Comparison of ENCODE assay signal across 3 worm cellular contexts in the genomic region with DNA sequence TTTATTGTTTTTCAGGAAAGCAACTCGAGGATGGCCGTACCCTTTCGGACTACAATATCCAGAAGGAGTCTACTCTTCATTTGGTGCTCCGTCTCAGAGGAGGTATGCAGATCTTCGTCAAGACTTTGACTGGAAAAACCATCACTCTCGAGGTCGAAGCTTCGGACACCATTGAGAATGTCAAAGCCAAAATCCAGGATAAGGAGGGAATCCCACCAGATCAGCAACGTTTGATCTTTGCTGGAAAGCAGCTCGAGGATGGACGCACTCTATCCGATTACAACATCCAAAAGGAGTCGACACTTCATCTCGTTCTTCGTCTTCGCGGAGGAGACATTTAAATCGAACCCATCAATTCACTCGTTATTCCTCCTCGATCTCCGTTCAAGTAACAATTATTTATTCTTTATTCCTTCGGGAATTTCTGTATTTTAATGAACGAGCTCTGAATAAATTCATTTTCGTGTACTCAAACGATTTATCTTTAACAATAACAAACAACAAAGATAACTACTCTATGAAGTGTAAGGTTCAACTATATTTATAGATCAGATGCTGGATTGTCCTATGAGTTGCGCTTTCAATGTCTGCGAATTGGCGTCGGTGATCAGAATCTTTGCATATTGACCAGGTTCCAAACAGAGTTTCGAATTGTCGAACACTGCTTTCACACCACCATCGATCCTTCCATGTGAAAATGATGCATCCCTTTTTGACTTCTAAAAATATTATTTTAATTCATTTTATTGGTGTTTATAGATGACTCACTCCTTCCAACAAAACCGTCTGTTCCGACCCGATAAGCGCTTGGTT.
TF ChIP-seq lines count a peak whose summit lies in the region.

No protein-coding gene starts in this region.

TF ChIP-seq in whole organism, L1 larva, 84 proteins besides CTCF, POLR2A, EP300 and RAD21 (continued from another document):
- TF ChIP-seq grh-1 (GFP tag; IDR thresholded peaks at IDR 0.05; lab: Robert Waterston, UW) (peak; percentile 35; the same call in 1 of the 2 replicates), ztf-4 (tag; optimal IDR thresholded peaks at IDR 0.05; lab: Kevin White, UChicago) (peak; percentile 22), nhr-71 (tag; optimal IDR thresholded peaks at IDR 0.05; lab: Kevin White, UChicago) (peak; percentile 54), snu-23 (GFP tag; optimal IDR thresholded peaks at IDR 0.05; lab: Kevin White, UChicago) (peak; percentile 27), dpl-1 (GFP tag; optimal IDR thresholded peaks at IDR 0.05; lab: Kevin White, UChicago) (no peak), aha-1 (tag; optimal IDR thresholded peaks at IDR 0.05; lab: Kevin White, UChicago) (no peak), lin-14 (GFP tag; optimal IDR thresholded peaks at IDR 0.05; lab: Kevin White, UChicago) (peak; percentile 25), mef-2 (tag; optimal IDR thresholded peaks at IDR 0.05; lab: Kevin White, UChicago) (no peak), ama-1 (optimal IDR thresholded peaks at IDR 0.05; lab: Kevin White, UChicago) (peak; percentile 93), ceh-88 (GFP tag; IDR thresholded peaks at IDR 0.05; lab: Robert Waterston, UW) (no peak), efl-1 (optimal IDR thresholded peaks at IDR 0.05; lab: Kevin White, UChicago) (peak in 1 of 2 experiments; percentile 24), efl-1 (GFP tag; optimal IDR thresholded peaks at IDR 0.05 in 1 of 2; lab: Kevin White, UChicago) (peak in 1 of 2 experiments; percentile 92), jun-1 (tag; optimal IDR thresholded peaks at IDR 0.05; lab: Kevin White, UChicago) (no peak), nhr-20 (tag; optimal IDR thresholded peaks at IDR 0.05; lab: Kevin White, UChicago) (peak; percentile 40)

TF ChIP-seq in whole organism, L3 larva, 47 proteins besides CTCF, POLR2A, EP300 and RAD21 (continued from another document):
- peak; percentile 83 for TF ChIP-seq ztf-4 (tag; optimal IDR thresholded peaks at IDR 0.05; lab: Kevin White, UChicago)
- no peak for TF ChIP-seq zag-1 (tag; optimal IDR thresholded peaks at IDR 0.05; lab: Kevin White, UChicago)
- TF ChIP-seq ceh-82 (tag; optimal IDR thresholded peaks at IDR 0.05; lab: Kevin White, UChicago): peak; percentile 50
- peak; percentile 16 for TF ChIP-seq hmg-11 (tag; optimal IDR thresholded peaks at IDR 0.05; lab: Kevin White, UChicago)
- peak; percentile 70 for TF ChIP-seq tbx-2 (tag; optimal IDR thresholded peaks at IDR 0.05; lab: Kevin White, UChicago)
- no peak for TF ChIP-seq nhr-67 (tag; optimal IDR thresholded peaks at IDR 0.05; lab: Kevin White, UChicago)
- no peak for TF ChIP-seq nhr-76 (tag; optimal IDR thresholded peaks at IDR 0.05; lab: Kevin White, UChicago)
- no peak for TF ChIP-seq mdl-1 (tag; optimal IDR thresholded peaks at IDR 0.05; lab: Kevin White, UChicago)
- TF ChIP-seq lsy-12 (tag; optimal IDR thresholded peaks at IDR 0.05; lab: Kevin White, UChicago): peak; percentile 73
- peak; percentile 92 for TF ChIP-seq nhr-43 (tag; optimal IDR thresholded peaks at IDR 0.05; lab: Kevin White, UChicago; ENCODE audit: poor library complexity, severe bottlenecking)
- no peak for TF ChIP-seq pqm-1 (tag; optimal IDR thresholded peaks at IDR 0.05; lab: Kevin White, UChicago)
- no peak for TF ChIP-seq ceh-28 (tag; optimal IDR thresholded peaks at IDR 0.05; lab: Kevin White, UChicago)
- no peak for TF ChIP-seq nhr-11 (tag; optimal IDR thresholded peaks at IDR 0.05; lab: Kevin White, UChicago)
- no peak for TF ChIP-seq nhr-77 (tag; optimal IDR thresholded peaks at IDR 0.05; lab: Kevin White, UChicago)
- no peak for TF ChIP-seq lin-15B (tag; optimal IDR thresholded peaks at IDR 0.05; lab: Kevin White, UChicago)
- no peak for TF ChIP-seq ceh-16 (tag; optimal IDR thresholded peaks at IDR 0.05; lab: Kevin White, UChicago)
- TF ChIP-seq R02D3.7 (tag; optimal IDR thresholded peaks at IDR 0.05; lab: Kevin White, UChicago): peak; percentile 34
- peak; percentile 57 for TF ChIP-seq jun-1 (tag; optimal IDR thresholded peaks at IDR 0.05; lab: Kevin White, UChicago)

TF ChIP-seq in whole organism, young adult, 124 proteins besides CTCF, POLR2A, EP300 and RAD21 (continued from another document):
- TF ChIP-seq tlf-1 (GFP tag; optimal IDR thresholded peaks at IDR 0.05; lab: Kevin White, UChicago): peak; percentile 84
- TF ChIP-seq bed-2 (GFP tag; IDR thresholded peaks at IDR 0.05; lab: Robert Waterston, UW): 0 out of 2 replicates have a peak, but pooled peaks have one; percentile 9
- peak; percentile 27 for TF ChIP-seq zim-3 (tag; optimal IDR thresholded peaks at IDR 0.05; lab: Kevin White, UChicago)
- no peak for TF ChIP-seq F57C9.4 (tag; optimal IDR thresholded peaks at IDR 0.05; lab: Kevin White, UChicago)
- no peak for TF ChIP-seq ceh-91 (GFP tag; IDR thresholded peaks at IDR 0.05; lab: Robert Waterston, UW)
- TF ChIP-seq C17E4.6 (GFP tag; IDR thresholded peaks at IDR 0.05; lab: Robert Waterston, UW): 0 out of 2 replicates have a peak, but pooled peaks have one; percentile 31
- peak; percentile 62 for TF ChIP-seq F52B5.7 (tag; optimal IDR thresholded peaks at IDR 0.05; lab: Kevin White, UChicago)
- TF ChIP-seq aptf-2 (GFP tag; conservative IDR thresholded peaks at IDR 0.05; lab: Robert Waterston, UW): no peak
- peak; percentile 15 for TF ChIP-seq pbrm-1 (GFP tag; IDR thresholded peaks at IDR 0.05; lab: Robert Waterston, UW)
- TF ChIP-seq hsf-1 (GFP tag; IDR thresholded peaks at IDR 0.05; lab: Robert Waterston, UW): peak; percentile 77
- TF ChIP-seq nfya-2 (GFP tag; IDR thresholded peaks at IDR 0.05; lab: Robert Waterston, UW): 0 out of 2 replicates have a peak, but pooled peaks have one; percentile 2
- TF ChIP-seq F49E8.2 (tag; optimal IDR thresholded peaks at IDR 0.05; lab: Kevin White, UChicago; ENCODE audit: insufficient read depth): peak; percentile 73
- no peak for TF ChIP-seq tbx-9 (tag; optimal IDR thresholded peaks at IDR 0.05; lab: Kevin White, UChicago; ENCODE audit: borderline replicate concordance)
- no peak for TF ChIP-seq F55B11.4 (tag; optimal IDR thresholded peaks at IDR 0.05; lab: Kevin White, UChicago; ENCODE audit: borderline replicate concordance, insufficient read depth)
- TF ChIP-seq ztf-28 (GFP tag; IDR thresholded peaks at IDR 0.05; lab: Robert Waterston, UW): no peak
- TF ChIP-seq nhr-90 (tag; optimal IDR thresholded peaks at IDR 0.05; lab: Kevin White, UChicago): peak; percentile 65
- peak; percentile 49 for TF ChIP-seq mxl-1 (tag; optimal IDR thresholded peaks at IDR 0.05; lab: Kevin White, UChicago)
- no peak for TF ChIP-seq lir-1 (GFP tag; conservative IDR thresholded peaks at IDR 0.05; lab: Robert Waterston, UW)
- TF ChIP-seq snpc-1.1 (tag; optimal IDR thresholded peaks at IDR 0.05; lab: Kevin White, UChicago; ENCODE audit: insufficient read depth): peak; percentile 73
- no peak for TF ChIP-seq B0019.2 (GFP tag; conservative IDR thresholded peaks at IDR 0.05; lab: Robert Waterston, UW)
- no peak for TF ChIP-seq snpc-1.3 (tag; optimal IDR thresholded peaks at IDR 0.05; lab: Kevin White, UChicago; ENCODE audit: insufficient read depth)
- peak; percentile 66 for TF ChIP-seq egl-44 (GFP tag; IDR thresholded peaks at IDR 0.05; lab: Robert Waterston, UW)
- no peak for TF ChIP-seq nhr-179 (tag; optimal IDR thresholded peaks at IDR 0.05; lab: Kevin White, UChicago)
- peak; percentile 69 for TF ChIP-seq mel-28 (tag; optimal IDR thresholded peaks at IDR 0.05; lab: Kevin White, UChicago; ENCODE audit: borderline replicate concordance)
- TF ChIP-seq sea-2 (GFP tag; IDR thresholded peaks at IDR 0.05; lab: Robert Waterston, UW): no peak
- peak; percentile 30; the same call in 1 of the 2 replicates for TF ChIP-seq F33H1.4 (GFP tag; IDR thresholded peaks at IDR 0.05; lab: Robert Waterston, UW)
- TF ChIP-seq nfyb-1 (GFP tag; IDR thresholded peaks at IDR 0.05; lab: Robert Waterston, UW): peak; percentile 86
- TF ChIP-seq attf-5 (GFP tag; optimal IDR thresholded peaks at IDR 0.05; lab: Kevin White, UChicago): peak; percentile 39
- no peak for TF ChIP-seq rpc-1 (optimal IDR thresholded peaks at IDR 0.05; lab: Kevin White, UChicago)
- no peak for TF ChIP-seq rpc-1 (tag; optimal IDR thresholded peaks at IDR 0.05; lab: Kevin White, UChicago)
- TF ChIP-seq pha-4 (tag; optimal IDR thresholded peaks at IDR 0.05; lab: Kevin White, UChicago): peak; percentile 60
- TF ChIP-seq K11D2.4 (GFP tag; IDR thresholded peaks at IDR 0.05; lab: Robert Waterston, UW): peak; percentile 67; the same call in 1 of the 2 replicates
- peak; percentile 30 for TF ChIP-seq somi-1 (GFP tag; optimal IDR thresholded peaks at IDR 0.05; lab: Kevin White, UChicago)
- peak; percentile 72 for TF ChIP-seq snpc-3.4 (tag; optimal IDR thresholded peaks at IDR 0.05; lab: Kevin White, UChicago)
- TF ChIP-seq ztf-25 (GFP tag; IDR thresholded peaks at IDR 0.05; lab: Robert Waterston, UW): no peak
- peak; percentile 81 for TF ChIP-seq ekl-4 (GFP tag; IDR thresholded peaks at IDR 0.05; lab: Robert Waterston, UW)
- peak; percentile 68 for TF ChIP-seq lin-40 (tag; optimal IDR thresholded peaks at IDR 0.05; lab: Kevin White, UChicago)
- no peak for TF ChIP-seq hlh-26 (GFP tag; conservative IDR thresholded peaks at IDR 0.05; lab: Robert Waterston, UW)
- peak; percentile 47 for TF ChIP-seq F22D6.2 (tag; optimal IDR thresholded peaks at IDR 0.05; lab: Kevin White, UChicago)
- no peak for TF ChIP-seq zfh-2 (GFP tag; conservative IDR thresholded peaks at IDR 0.05; lab: Robert Waterston, UW)
- TF ChIP-seq hrde-1 (tag; optimal IDR thresholded peaks at IDR 0.05; lab: Kevin White, UChicago; ENCODE audit: borderline replicate concordance): peak; percentile 89
- peak; percentile 21 for TF ChIP-seq ztf-26 (tag; optimal IDR thresholded peaks at IDR 0.05; lab: Kevin White, UChicago)
- TF ChIP-seq F23B12.7 (tag; optimal IDR thresholded peaks at IDR 0.05; lab: Kevin White, UChicago; ENCODE audit: insufficient read depth): peak; percentile 26
- no peak for TF ChIP-seq nhr-27 (tag; optimal IDR thresholded peaks at IDR 0.05; lab: Kevin White, UChicago)
- TF ChIP-seq hmg-1.2 (GFP tag; IDR thresholded peaks at IDR 0.05; lab: Robert Waterston, UW): peak; percentile 60
- TF ChIP-seq ceh-79 (tag; optimal IDR thresholded peaks at IDR 0.05; lab: Kevin White, UChicago): no peak
- TF ChIP-seq C06A6.2 (GFP tag; conservative IDR thresholded peaks at IDR 0.05; lab: Robert Waterston, UW): peak; percentile 50; the same call in 1 of the 2 replicates
- peak; percentile 31 to 35 for TF ChIP-seq let-607 (tag; optimal IDR thresholded peaks at IDR 0.05; lab: Kevin White, UChicago)
- TF ChIP-seq madf-6 (GFP tag; IDR thresholded peaks at IDR 0.05; lab: Robert Waterston, UW): peak; percentile 71
- TF ChIP-seq dpl-1 (GFP tag; optimal IDR thresholded peaks at IDR 0.05; lab: Kevin White, UChicago): no peak
- TF ChIP-seq lin-54 (GFP tag; optimal IDR thresholded peaks at IDR 0.05; lab: Kevin White, UChicago): peak; percentile 62
- no peak; the same call in 1 of the 2 replicates for TF ChIP-seq cebp-1 (GFP tag; IDR thresholded peaks at IDR 0.05; lab: Robert Waterston, UW)
- TF ChIP-seq cebp-1 (tag; optimal IDR thresholded peaks at IDR 0.05; lab: Kevin White, UChicago): peak; percentile 86
- TF ChIP-seq nfya-1 (tag; optimal IDR thresholded peaks at IDR 0.05; lab: Kevin White, UChicago; ENCODE audit: borderline replicate concordance, insufficient read depth): no peak
- no peak for TF ChIP-seq unc-62 (GFP tag; optimal IDR thresholded peaks at IDR 0.05; lab: Kevin White, UChicago)
- TF ChIP-seq sptf-2 (GFP tag; optimal IDR thresholded peaks at IDR 0.05; lab: Kevin White, UChicago): no peak
- TF ChIP-seq T07F8.4 (tag; optimal IDR thresholded peaks at IDR 0.05; lab: Kevin White, UChicago): peak; percentile 51
- no peak; the same call in 1 of the 2 replicates for TF ChIP-seq nhr-120 (GFP tag; IDR thresholded peaks at IDR 0.05; lab: Robert Waterston, UW)
- TF ChIP-seq hmg-20 (GFP tag; IDR thresholded peaks at IDR 0.05; lab: Robert Waterston, UW): 0 out of 2 replicates have a peak, but pooled peaks have one; percentile 30
- no peak; the same call in 1 of the 2 replicates for TF ChIP-seq egrh-3 (GFP tag; IDR thresholded peaks at IDR 0.05; lab: Robert Waterston, UW)
- peak; percentile 22 for TF ChIP-seq K12H6.12 (tag; optimal IDR thresholded peaks at IDR 0.05; lab: Kevin White, UChicago)
- no peak for TF ChIP-seq ztf-22 (GFP tag; optimal IDR thresholded peaks at IDR 0.05; lab: Kevin White, UChicago)
- TF ChIP-seq madf-10 (tag; optimal IDR thresholded peaks at IDR 0.05; lab: Kevin White, UChicago): peak; percentile 82
- no peak for TF ChIP-seq egl-18 (GFP tag; IDR thresholded peaks at IDR 0.05; lab: Robert Waterston, UW)
- TF ChIP-seq B0336.3 (GFP tag; IDR thresholded peaks at IDR 0.05; lab: Robert Waterston, UW): peak; percentile 93
- TF ChIP-seq efl-1 (GFP tag; optimal IDR thresholded peaks at IDR 0.05; lab: Kevin White, UChicago): no peak
- TF ChIP-seq chd-7 (tag; optimal IDR thresholded peaks at IDR 0.05; lab: Kevin White, UChicago): no peak
- TF ChIP-seq lsl-1 (GFP tag; optimal IDR thresholded peaks at IDR 0.05; lab: Kevin White, UChicago): peak; percentile 27
- no peak for TF ChIP-seq F37B4.10 (GFP tag; IDR thresholded peaks at IDR 0.05; lab: Robert Waterston, UW)
- TF ChIP-seq Y56A3A.18 (GFP tag; IDR thresholded peaks at IDR 0.05; lab: Robert Waterston, UW): peak; percentile 81
- peak; percentile 33; the same call in 1 of the 2 replicates for TF ChIP-seq Y53F4B.3 (GFP tag; IDR thresholded peaks at IDR 0.05; lab: Robert Waterston, UW)
- TF ChIP-seq rec-8 (tag; optimal IDR thresholded peaks at IDR 0.05; lab: Kevin White, UChicago): peak in 1 of 2 experiments; percentile 15
- TF ChIP-seq lin-35 (GFP tag; optimal IDR thresholded peaks at IDR 0.05; lab: Kevin White, UChicago): peak in 1 of 3 experiments; percentile 78
- TF ChIP-seq F10E7.11 (tag; optimal IDR thresholded peaks at IDR 0.05; lab: Kevin White, UChicago): no peak
- TF ChIP-seq F57A8.1 (GFP tag; optimal IDR thresholded peaks at IDR 0.05; lab: Kevin White, UChicago): no peak
- no peak for TF ChIP-seq sdz-38 (tag; optimal IDR thresholded peaks at IDR 0.05; lab: Kevin White, UChicago)
- peak; percentile 85 for TF ChIP-seq B0035.1 (tag; optimal IDR thresholded peaks at IDR 0.05; lab: Kevin White, UChicago)
- TF ChIP-seq B0261.1 (tag; optimal IDR thresholded peaks at IDR 0.05; lab: Kevin White, UChicago): no peak
- 0 out of 2 replicates have a peak, but pooled peaks have one; percentile 14 for TF ChIP-seq D2030.7 (GFP tag; IDR thresholded peaks at IDR 0.05; lab: Robert Waterston, UW)
- TF ChIP-seq gei-17 (GFP tag; optimal IDR thresholded peaks at IDR 0.05; lab: Kevin White, UChicago): peak; percentile 41
- no peak for TF ChIP-seq hlh-12 (tag; optimal IDR thresholded peaks at IDR 0.05; lab: Kevin White, UChicago)
- no peak for TF ChIP-seq bed-1 (GFP tag; IDR thresholded peaks at IDR 0.05; lab: Robert Waterston, UW)
- no peak for TF ChIP-seq ceh-40 (GFP tag; IDR thresholded peaks at IDR 0.05; lab: Robert Waterston, UW)
- TF ChIP-seq ceh-27 (GFP tag; optimal IDR thresholded peaks at IDR 0.05; lab: Kevin White, UChicago): peak; percentile 50
- TF ChIP-seq tbp1 (GFP tag; optimal IDR thresholded peaks at IDR 0.05; lab: Kevin White, UChicago): peak; percentile 62
- peak; percentile 11 for TF ChIP-seq ztf-18 (tag; optimal IDR thresholded peaks at IDR 0.05; lab: Kevin White, UChicago)
- TF ChIP-seq ama-1 (optimal IDR thresholded peaks at IDR 0.05; lab: Kevin White, UChicago): peak; percentile 91
- TF ChIP-seq ama-1 (GFP tag; optimal IDR thresholded peaks at IDR 0.05; lab: Kevin White, UChicago): peak; percentile 78 to 91
